Fruit fly (Drosophila melanogaster) whole organism, embryonic: Measurements from ENCODE around the gene ppk17.

Source experiments
- ATbp ChIP-seq: fragments of 200-800 bp; sonication (Bioruptor generic); optimal IDR thresholded peaks from 2 replicates; lab custom pipeline; 2017; ENCODE audit warnings: missing biosample characterization, mild to moderate bottlenecking, missing genetic modification characterization, missing genetic modification reagents
- Atf3 ChIP-seq: fragments of 200-800 bp; sonication (Bioruptor generic); optimal IDR thresholded peaks from 3 replicates; lab custom pipeline; 2016; ENCODE audit warnings: missing biosample characterization, missing genetic modification characterization
- Atf6 ChIP-seq: fragments of 200-800 bp; sonication (Bioruptor generic); IDR thresholded peaks from 2 replicates; pipeline ENCODE4 v1.3.6; 2022; ENCODE audit warnings: missing biosample characterization, missing genetic modification characterization
- CG10979 ChIP-seq: fragments of 200-800 bp; sonication (Bioruptor generic); optimal IDR thresholded peaks from 2 replicates; lab custom pipeline; 2018; ENCODE audit warnings: missing biosample characterization, mild to moderate bottlenecking, missing genetic modification characterization, moderate library complexity
- CG12155 ChIP-seq: fragments of 200-800 bp; sonication (Bioruptor generic); optimal IDR thresholded peaks from 3 replicates; lab custom pipeline; 2016; ENCODE audit warnings: missing biosample characterization, missing genetic modification characterization
- CG13424 ChIP-seq: fragments of 200-800 bp; sonication (Bioruptor generic); optimal IDR thresholded peaks from 2 replicates; lab custom pipeline; 2019; ENCODE audit warnings: missing biosample characterization, mild to moderate bottlenecking, missing genetic modification characterization, moderate library complexity
- CG1603 ChIP-seq: fragments of 200-800 bp; sonication (Bioruptor generic); optimal IDR thresholded peaks from 2 replicates; lab custom pipeline; 2019; ENCODE audit warnings: missing biosample characterization, mild to moderate bottlenecking, missing genetic modification characterization, moderate library complexity
- CG17361 ChIP-seq: fragments of 200-800 bp; sonication (Bioruptor generic); IDR thresholded peaks from 3 replicates; pipeline ENCODE4 v1.3.6; 2022; ENCODE audit warnings: missing biosample characterization, missing genetic modification characterization
- CG17385 ChIP-seq: fragments of 200-800 bp; sonication (Bioruptor generic); optimal IDR thresholded peaks from 3 replicates; lab custom pipeline; 2018; ENCODE audit warnings: missing biosample characterization, mild to moderate bottlenecking, missing genetic modification characterization
- CG17829 ChIP-seq: fragments of 200-800 bp; optimal IDR thresholded peaks from 2 replicates; lab custom pipeline; 2019; ENCODE audit warnings: missing biosample characterization, mild to moderate bottlenecking, missing genetic modification characterization, moderate library complexity
- CG2889 ChIP-seq: fragments of 200-800 bp; sonication (Bioruptor generic); IDR thresholded peaks from 3 replicates; pipeline ENCODE4 v1.3.6; 2022; ENCODE audit warnings: missing biosample characterization, missing genetic modification characterization
- CG31441 ChIP-seq: fragments of 200-800 bp; sonication (Bioruptor generic); IDR thresholded peaks from 2 replicates; pipeline ENCODE4 v1.3.6; 2022; ENCODE audit warnings: missing biosample characterization, missing genetic modification characterization
- CG3847 ChIP-seq: fragments of 200-800 bp; sonication (Bioruptor generic); IDR thresholded peaks from 2 replicates; pipeline ENCODE4 v1.3.6; 2022; ENCODE audit warnings: missing biosample characterization, missing genetic modification characterization
- CG4360 ChIP-seq: fragments of 200-800 bp; sonication (Bioruptor generic); IDR thresholded peaks from 2 replicates; pipeline ENCODE4 v1.3.6; 2022; ENCODE audit warnings: missing biosample characterization, missing genetic modification characterization
- CG4617 ChIP-seq: fragments of 200-800 bp; sonication (Bioruptor generic); optimal IDR thresholded peaks from 3 replicates; lab custom pipeline; 2016; ENCODE audit warnings: missing biosample characterization, missing genetic modification characterization, borderline replicate concordance
- CG4854 ChIP-seq: fragments of 200-800 bp; sonication (Bioruptor generic); optimal IDR thresholded peaks from 2 replicates; lab custom pipeline; 2016; ENCODE audit warnings: missing biosample characterization, missing genetic modification characterization, inconsistent platforms
- CG6175 ChIP-seq: fragments of 200-800 bp; sonication (Bioruptor generic); IDR thresholded peaks from 3 replicates; pipeline ENCODE4 v1.3.6; 2022; ENCODE audit warnings: missing biosample characterization, missing genetic modification characterization
- CG7271 ChIP-seq: fragments of 200-800 bp; sonication (Bioruptor generic); optimal IDR thresholded peaks from 2 replicates; lab custom pipeline; 2018; ENCODE audit warnings: missing biosample characterization, mild to moderate bottlenecking, missing genetic modification characterization, moderate library complexity
- CG7357 ChIP-seq: fragments of 200-800 bp; sonication (Bioruptor generic); IDR thresholded peaks from 3 replicates; pipeline ENCODE4 v1.3.6; 2022; ENCODE audit warnings: missing biosample characterization, missing genetic modification characterization
- CG7745 ChIP-seq: fragments of 200-800 bp; sonication (Bioruptor generic); optimal IDR thresholded peaks from 2 replicates; lab custom pipeline; 2018; ENCODE audit warnings: missing biosample characterization, mild to moderate bottlenecking, missing genetic modification characterization, moderate library complexity
- Dll ChIP-seq: fragments of 200-800 bp; sonication (Bioruptor generic); IDR thresholded peaks from 4 replicates; pipeline ENCODE4 v1.3.6; 2022; ENCODE audit warnings: missing biosample characterization, missing genetic modification characterization; ENCODE audit not compliant: partially characterized antibody
- Doc3 ChIP-seq: fragments of 200-800 bp; sonication (Bioruptor generic); IDR thresholded peaks from 3 replicates; pipeline ENCODE4 v1.3.6; 2022; ENCODE audit warnings: missing biosample characterization, missing genetic modification characterization; ENCODE audit not compliant: partially characterized antibody
- Dref ChIP-seq: fragments of 200-800 bp; sonication (Bioruptor generic); IDR thresholded peaks from 2 replicates; pipeline ENCODE4 v1.3.6; 2022; ENCODE audit warnings: missing biosample characterization, missing genetic modification characterization
- Gug ChIP-seq: fragments of 200-800 bp; sonication (Bioruptor generic); IDR thresholded peaks from 4 replicates; pipeline ENCODE4 v1.3.6; 2022; ENCODE audit warnings: missing biosample characterization, missing genetic modification characterization
- Hand ChIP-seq: fragments of 200-800 bp; sonication (Bioruptor generic); optimal IDR thresholded peaks from 2 replicates; lab custom pipeline; 2017; ENCODE audit warnings: mild to moderate bottlenecking, missing biosample characterization, missing genetic modification reagents, missing genetic modification characterization
- Hr78 ChIP-seq, 2 experiments: fragments of 200-800 bp in 1 of 2; fragments of >200 bp in 1 of 2; sonication (Bioruptor generic) in 1 of 2; optimal IDR thresholded peaks; 2 replicates each; lab custom pipeline; 2017 to 2019; ENCODE audit warnings: missing biosample characterization in 2 of 2, missing genetic modification characterization in 2 of 2, mild to moderate bottlenecking in 1 of 2, moderate library complexity in 1 of 2
- Mes4 ChIP-seq: fragments of 200-800 bp; sonication (Bioruptor generic); optimal IDR thresholded peaks from 2 replicates; lab custom pipeline; 2016; ENCODE audit warnings: missing biosample characterization, missing genetic modification characterization
- Ravus ChIP-seq: fragments of 200-800 bp; sonication (Bioruptor generic); IDR thresholded peaks from 2 replicates; pipeline ENCODE4 v1.3.6; 2022; ENCODE audit warnings: missing biosample characterization, missing genetic modification characterization
- Side ChIP-seq: fragments of 200-800 bp; sonication (Bioruptor generic); optimal IDR thresholded peaks from 2 replicates; lab custom pipeline; 2016; ENCODE audit warnings: missing biosample characterization, missing genetic modification characterization
- Six4 ChIP-seq: fragments of 200-800 bp; sonication (Bioruptor generic); optimal IDR thresholded peaks from 2 replicates; lab custom pipeline; 2016; ENCODE audit warnings: missing biosample characterization, missing genetic modification characterization
- Sox102F ChIP-seq: fragments of 200-800 bp; sonication (Bioruptor generic); optimal IDR thresholded peaks from 2 replicates; lab custom pipeline; 2018; ENCODE audit warnings: missing biosample characterization, mild to moderate bottlenecking, missing genetic modification characterization, moderate library complexity
- Taf1 ChIP-seq: fragments of 200-800 bp; sonication (Bioruptor generic); IDR thresholded peaks from 2 replicates; pipeline ENCODE4 v1.3.6; 2022; ENCODE audit warnings: missing biosample characterization, missing genetic modification characterization
- Usf ChIP-seq: fragments of 200-800 bp; sonication (Bioruptor generic); optimal IDR thresholded peaks from 2 replicates; lab custom pipeline; 2017; ENCODE audit warnings: missing genotype, missing biosample characterization, missing genetic modification characterization
- ap ChIP-seq: fragments of 200-800 bp; sonication (Bioruptor generic); IDR thresholded peaks from 2 replicates; pipeline ENCODE4 v1.3.6; 2022; ENCODE audit warnings: missing biosample characterization, missing genetic modification characterization
- bab2 ChIP-seq: fragments of 200-800 bp; sonication (Bioruptor generic); optimal IDR thresholded peaks from 2 replicates; lab custom pipeline; 2016; ENCODE audit warnings: missing biosample characterization, missing genetic modification characterization
- bbx ChIP-seq: fragments of 200-800 bp; sonication (Bioruptor generic); IDR thresholded peaks from 2 replicates; pipeline ENCODE4 v1.3.6; 2022; ENCODE audit warnings: missing biosample characterization, missing genetic modification characterization; ENCODE audit not compliant: partially characterized antibody
- chinmo ChIP-seq: fragments of 200-800 bp; sonication (Bioruptor generic); IDR thresholded peaks from 4 replicates; pipeline ENCODE4 v1.3.6; 2022; ENCODE audit warnings: missing biosample characterization, missing genetic modification characterization; ENCODE audit not compliant: partially characterized antibody
- eve ChIP-seq, 2 experiments: fragments of >200 bp; optimal IDR thresholded peaks; 2 replicates each; lab custom pipeline; 2017; ENCODE audit warnings: missing biosample characterization in 2 of 2, missing genetic modification characterization in 2 of 2
- gcm ChIP-seq: fragments of 200-800 bp; sonication (Bioruptor generic); optimal IDR thresholded peaks from 2 replicates; lab custom pipeline; 2019; ENCODE audit warnings: missing biosample characterization, mild to moderate bottlenecking, missing genetic modification characterization, moderate library complexity
- gfzf ChIP-seq: fragments of 200-800 bp; sonication (Bioruptor generic); optimal IDR thresholded peaks from 2 replicates; lab custom pipeline; 2016; ENCODE audit warnings: missing biosample characterization, mild to moderate bottlenecking, missing genetic modification characterization, moderate library complexity
- her ChIP-seq: fragments of 200-800 bp; sonication (Bioruptor generic); optimal IDR thresholded peaks from 2 replicates; lab custom pipeline; 2016; ENCODE audit warnings: missing biosample characterization, missing genetic modification characterization
- inv ChIP-seq: fragments of 200-800 bp; sonication (Bioruptor generic); IDR thresholded peaks from 2 replicates; pipeline ENCODE4 v1.3.6; 2022; ENCODE audit warnings: missing biosample characterization, missing genetic modification characterization; ENCODE audit not compliant: partially characterized antibody
- klu ChIP-seq: fragments of 200-800 bp; sonication (Bioruptor generic); IDR thresholded peaks from 2 replicates; pipeline ENCODE4 v1.3.6; 2022; ENCODE audit warnings: missing biosample characterization, missing genetic modification characterization
- maf-S ChIP-seq: fragments of 200-800 bp; sonication (Bioruptor generic); optimal IDR thresholded peaks from 2 replicates; lab custom pipeline; 2016; ENCODE audit warnings: missing biosample characterization, missing genetic modification characterization
- run ChIP-seq: fragments of 200-800 bp; sonication (Bioruptor generic); optimal IDR thresholded peaks from 3 replicates; lab custom pipeline; 2018; ENCODE audit warnings: missing biosample characterization, mild to moderate bottlenecking, missing genetic modification characterization
- sens ChIP-seq: fragments of 200-800 bp; sonication (Bioruptor generic); peaks from one replicate; lab custom pipeline; 2016; ENCODE audit warnings: missing biosample characterization, missing genetic modification characterization
- sens-2 ChIP-seq: fragments of 200-800 bp; sonication (Bioruptor generic); IDR thresholded peaks from 2 replicates; pipeline ENCODE4 v1.3.6; 2022; ENCODE audit warnings: missing biosample characterization, missing genetic modification characterization
- ssp ChIP-seq: fragments of 200-800 bp; sonication (Bioruptor generic); IDR thresholded peaks from 2 replicates; pipeline ENCODE4 v1.3.6; 2022; ENCODE audit warnings: missing biosample characterization, missing genetic modification characterization
- tin ChIP-seq: fragments of 200-800 bp; sonication (Bioruptor generic); optimal IDR thresholded peaks from 3 replicates; lab custom pipeline; 2016; ENCODE audit warnings: missing biosample characterization, missing genetic modification characterization
- trem ChIP-seq: fragments of 200-800 bp; optimal IDR thresholded peaks from 3 replicates; lab custom pipeline; 2019; ENCODE audit warnings: missing biosample characterization, mild to moderate bottlenecking, missing genetic modification characterization, moderate library complexity
- vvl ChIP-seq: fragments of 200-800 bp; sonication (Bioruptor generic); IDR thresholded peaks from 2 replicates; pipeline ENCODE4 v1.3.6; 2022; ENCODE audit warnings: missing biosample characterization, missing genetic modification characterization

The ppk17 gene

DNA sequence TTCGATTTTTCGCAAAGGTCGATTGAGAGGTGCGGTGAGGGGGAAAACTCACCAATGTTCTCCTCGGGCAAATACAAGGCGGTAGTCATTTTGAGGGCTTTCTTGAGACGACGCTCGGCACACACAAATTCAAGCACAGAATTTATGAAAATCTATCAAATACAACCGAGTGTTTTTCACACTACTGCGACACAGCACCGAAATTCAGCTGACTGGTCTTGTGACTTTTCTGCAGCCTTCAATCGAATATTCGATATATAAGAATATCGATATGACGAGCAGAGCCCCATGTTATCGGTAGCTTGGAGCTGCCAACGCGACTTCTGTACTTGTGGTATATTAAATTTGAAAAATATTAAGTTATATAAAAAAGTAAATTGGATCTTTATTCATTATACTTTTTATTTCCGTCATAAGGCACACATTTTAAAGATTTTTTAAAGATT lies 32.8 kb downstream of the ppk17 start, which contains the start of gene VhaSFD (continued):
- peak; percentile 73 for TF ChIP-seq bbx (GFP tag; lab: Robert Waterston, UW)
- peak; percentile 6 for TF ChIP-seq her
- TF ChIP-seq tin, result peak; percentile 5
- TF ChIP-seq CG7745 (tag; lab: Kevin White, UChicago), result no peak
- TF ChIP-seq Taf1 (GFP tag; lab: Robert Waterston, UW), result no peak
- TF ChIP-seq sens (GFP tag; lab: Kevin White, UChicago), result peak; percentile 74
- TF ChIP-seq CG12155 (GFP tag; lab: Kevin White, UChicago), result no peak
- peak; percentile 99 for TF ChIP-seq trem
- no peak for TF ChIP-seq CG17385 (GFP tag; lab: Kevin White, UChicago)
- TF ChIP-seq klu, result no peak
- TF ChIP-seq eve (GFP tag; optimal IDR thresholded peaks at IDR 0.05; lab: Kevin White, UChicago), result no peak
- TF ChIP-seq Atf3, result no peak
- no peak for TF ChIP-seq Mes4 (GFP tag; lab: Kevin White, UChicago)
- TF ChIP-seq Side (GFP tag; lab: Kevin White, UChicago), result no peak
- TF ChIP-seq Usf (GFP tag; lab: Kevin White, UChicago), result peak; percentile 29
- peak; percentile 5 for TF ChIP-seq CG13424
- TF ChIP-seq Dll (GFP tag; lab: Robert Waterston, UW), result peak; percentile 69
- TF ChIP-seq run (tag; lab: Kevin White, UChicago), result no peak
- TF ChIP-seq maf-S, result no peak
- TF ChIP-seq sens-2 (GFP tag; lab: Robert Waterston, UW), result no peak
- TF ChIP-seq gfzf (GFP tag; lab: Kevin White, UChicago), result peak; percentile 19
- no peak for TF ChIP-seq CG7357
- TF ChIP-seq Sox102F (GFP tag; lab: Kevin White, UChicago), result no peak
- TF ChIP-seq CG17829, result peak; percentile 56
- TF ChIP-seq ssp (GFP tag; lab: Robert Waterston, UW), result no peak
- no peak for TF ChIP-seq Hr78 (GFP tag; optimal IDR thresholded peaks at IDR 0.05; lab: Kevin White, UChicago)
- peak; percentile 67 for TF ChIP-seq Doc3 (GFP tag; lab: Robert Waterston, UW)
- no peak for TF ChIP-seq Hand
- TF ChIP-seq Dref (GFP tag; lab: Robert Waterston, UW), result peak; percentile 94
- TF ChIP-seq CG2889 (GFP tag; lab: Robert Waterston, UW), result no peak
- no peak; the same call in 1 of the 2 replicates for TF ChIP-seq CG31441 (GFP tag; lab: Robert Waterston, UW)
- no peak for TF ChIP-seq bab2
- TF ChIP-seq CG4360 (GFP tag; lab: Robert Waterston, UW), result no peak
- peak; percentile 53 for TF ChIP-seq inv
- peak; percentile 40; the same call in 1 of the 2 replicates for TF ChIP-seq CG3847 (GFP tag; lab: Robert Waterston, UW)
- TF ChIP-seq Six4 (GFP tag; lab: Kevin White, UChicago), result no peak
- peak; percentile 48 for TF ChIP-seq CG1603 (tag; lab: Kevin White, UChicago)
- no peak for TF ChIP-seq gcm (GFP tag; lab: Kevin White, UChicago)
- TF ChIP-seq vvl (GFP tag; lab: Robert Waterston, UW), result 0 out of 2 replicates have a peak, but pooled peaks have one; percentile 48
- TF ChIP-seq CG17361, result 0 out of 3 replicates have a peak, but pooled peaks have one; percentile 25
- no peak for TF ChIP-seq ap
- TF ChIP-seq Atf6, result no peak
- no peak for TF ChIP-seq CG7271 (tag; lab: Kevin White, UChicago)
- peak; percentile 71 for TF ChIP-seq CG4617 (GFP tag; lab: Kevin White, UChicago)
- TF ChIP-seq CG4854 (GFP tag; lab: Kevin White, UChicago), result no peak
- peak; percentile 27 for TF ChIP-seq CG10979
- no peak for TF ChIP-seq Ravus (GFP tag; lab: Robert Waterston, UW)
- TF ChIP-seq CG6175 (GFP tag; lab: Robert Waterston, UW), result no peak
- TF ChIP-seq chinmo (GFP tag; lab: Robert Waterston, UW), result peak; percentile 80; the same call in 3 of the 4 replicates
- 0 out of 4 replicates have a peak, but pooled peaks have one; percentile 7 for TF ChIP-seq Gug (GFP tag; lab: Robert Waterston, UW)
- TF ChIP-seq ATbp (GFP tag; lab: Kevin White, UChicago), result no peak
